Fruit fly (Drosophila melanogaster) whole organism, embryonic: ENCODE measurements around the gene Rnp4F.
A peak's percentile ranks its signal among the peaks of the same experiment; 100 is the strongest.

ENCODE experiments used
- Abd-B ChIP-seq: fragments of 200-800 bp; sonication (Bioruptor generic); optimal IDR thresholded peaks from 2 replicates; lab custom pipeline; 2018; ENCODE audit warnings: missing biosample characterization, mild to moderate bottlenecking, missing genetic modification characterization, moderate library complexity
- CG10462 ChIP-seq: fragments of 200-800 bp; sonication (Bioruptor generic); optimal IDR thresholded peaks from 2 replicates; lab custom pipeline; 2016; ENCODE audit warnings: missing biosample characterization, missing genetic modification characterization
- CG11695 ChIP-seq: fragments of 200-800 bp; sonication (Bioruptor generic); IDR thresholded peaks from 3 replicates; pipeline ENCODE4 v1.3.6; 2022; ENCODE audit warnings: missing biosample characterization, missing genetic modification characterization
- CG11696 ChIP-seq: fragments of 200-800 bp; sonication (Bioruptor generic); IDR thresholded peaks from 2 replicates; pipeline ENCODE4 v1.3.6; 2022; ENCODE audit warnings: missing biosample characterization, missing genetic modification characterization
- CG12219 ChIP-seq: fragments of 200-800 bp; sonication (Bioruptor generic); optimal IDR thresholded peaks from 3 replicates; lab custom pipeline; 2018; ENCODE audit warnings: missing biosample characterization, mild to moderate bottlenecking, missing genetic modification characterization
- CG12942 ChIP-seq: fragments of 200-800 bp; sonication (Bioruptor generic); optimal IDR thresholded peaks from 3 replicates; lab custom pipeline; 2016; ENCODE audit warnings: missing biosample characterization, missing genetic modification characterization
- CG13287 ChIP-seq: fragments of 200-800 bp; sonication (Bioruptor generic); IDR thresholded peaks from 2 replicates; pipeline ENCODE4 v1.3.6; 2022; ENCODE audit warnings: missing biosample characterization, missing genetic modification characterization; ENCODE audit not compliant: partially characterized antibody
- CG1529 ChIP-seq: fragments of 200-800 bp; sonication (Bioruptor generic); optimal IDR thresholded peaks from 3 replicates; lab custom pipeline; 2018; ENCODE audit warnings: missing biosample characterization, missing genetic modification characterization
- CG16815 ChIP-seq: fragments of 200-800 bp; sonication (Bioruptor generic); optimal IDR thresholded peaks from 3 replicates; lab custom pipeline; 2017; ENCODE audit warnings: missing biosample characterization, mild to moderate bottlenecking, missing genetic modification characterization
- CG18619 ChIP-seq: fragments of 200-800 bp; sonication (Bioruptor generic); optimal IDR thresholded peaks from 3 replicates; lab custom pipeline; 2017; ENCODE audit warnings: missing biosample characterization, mild to moderate bottlenecking, missing genetic modification characterization
- CG2875 ChIP-seq: fragments of 200-800 bp; sonication (Bioruptor generic); optimal IDR thresholded peaks from 2 replicates; lab custom pipeline; 2017; ENCODE audit warnings: missing biosample characterization, mild to moderate bottlenecking, missing genetic modification characterization, missing genetic modification reagents
- CG32532 ChIP-seq: fragments of 200-800 bp; sonication (Bioruptor generic); IDR thresholded peaks from 2 replicates; pipeline ENCODE4 v1.3.6; 2022; ENCODE audit warnings: missing biosample characterization, missing genetic modification characterization
- CG42726 ChIP-seq: fragments of 200-800 bp; sonication (Bioruptor generic); IDR thresholded peaks from 2 replicates; pipeline ENCODE4 v1.3.6; 2022; ENCODE audit warnings: missing biosample characterization, missing genetic modification characterization; ENCODE audit not compliant: partially characterized antibody
- CG5953 ChIP-seq: fragments of 200-800 bp; sonication (Bioruptor generic); IDR thresholded peaks from 2 replicates; pipeline ENCODE4 v1.3.6; 2022; ENCODE audit warnings: missing biosample characterization, missing genetic modification characterization
- CG6689 ChIP-seq: fragments of 200-800 bp; sonication (Bioruptor generic); IDR thresholded peaks from 2 replicates; pipeline ENCODE4 v1.3.6; 2022; ENCODE audit warnings: missing biosample characterization, missing genetic modification characterization
- CG8765 ChIP-seq: fragments of 200-800 bp; sonication (Bioruptor generic); IDR thresholded peaks from 2 replicates; pipeline ENCODE4 v1.3.6; 2022; ENCODE audit warnings: missing biosample characterization, missing genetic modification characterization
- CG9437 ChIP-seq: fragments of 200-800 bp; sonication (Bioruptor generic); optimal IDR thresholded peaks from 2 replicates; lab custom pipeline; 2018; ENCODE audit warnings: missing biosample characterization, mild to moderate bottlenecking, missing genetic modification characterization
- CG9876 ChIP-seq: fragments of 200-800 bp; sonication (Bioruptor generic); optimal IDR thresholded peaks from 2 replicates; lab custom pipeline; 2016; ENCODE audit warnings: missing biosample characterization, missing genetic modification characterization
- CG9932 ChIP-seq: fragments of 200-800 bp; sonication (Bioruptor generic); IDR thresholded peaks from 2 replicates; pipeline ENCODE4 v1.3.6; 2022; ENCODE audit warnings: missing biosample characterization, missing genetic modification characterization
- D19A ChIP-seq: fragments of 200-800 bp; optimal IDR thresholded peaks from 3 replicates; lab custom pipeline; 2019; ENCODE audit warnings: missing biosample characterization, mild to moderate bottlenecking, missing genetic modification characterization, moderate library complexity
- Dll ChIP-seq: fragments of 200-800 bp; sonication (Bioruptor generic); IDR thresholded peaks from 4 replicates; pipeline ENCODE4 v1.3.6; 2022; ENCODE audit warnings: missing biosample characterization, missing genetic modification characterization; ENCODE audit not compliant: partially characterized antibody
- Ets65A ChIP-seq: fragments of 200-800 bp; sonication (Bioruptor generic); peaks from one replicate; lab custom pipeline; 2016; ENCODE audit warnings: missing biosample characterization, missing genetic modification characterization
- HLH54F ChIP-seq: fragments of 200-800 bp; sonication (Bioruptor generic); optimal IDR thresholded peaks from 3 replicates; lab custom pipeline; 2016; ENCODE audit warnings: missing biosample characterization, missing genetic modification characterization
- HLHmδ ChIP-seq: fragments of 200-800 bp; sonication (Bioruptor generic); optimal IDR thresholded peaks from 2 replicates; lab custom pipeline; 2018; ENCODE audit warnings: missing biosample characterization, mild to moderate bottlenecking, missing genetic modification characterization, moderate library complexity
- Hr51 ChIP-seq, 2 experiments: fragments of 200-800 bp; sonication (Bioruptor generic); optimal IDR thresholded peaks; 2 replicates in 1 of 2; 3 replicates in 1 of 2; lab custom pipeline; 2016 to 2018; ENCODE audit warnings: missing biosample characterization in 2 of 2, missing genetic modification characterization in 2 of 2, mild to moderate bottlenecking in 1 of 2, moderate library complexity in 1 of 2
- Neu2 ChIP-seq: fragments of 200-800 bp; sonication (Bioruptor generic); optimal IDR thresholded peaks from 3 replicates; lab custom pipeline; 2016; ENCODE audit warnings: missing biosample characterization, missing genetic modification characterization, borderline replicate concordance
- Nf-YA ChIP-seq: fragments of 200-800 bp; sonication (Bioruptor generic); IDR thresholded peaks from 2 replicates; pipeline ENCODE4 v1.3.6; 2022; ENCODE audit warnings: missing biosample characterization, missing genetic modification characterization
- Rfx ChIP-seq: fragments of 200-800 bp; sonication (Bioruptor generic); IDR thresholded peaks from 2 replicates; pipeline ENCODE4 v1.3.6; 2022; ENCODE audit warnings: missing biosample characterization, missing genetic modification characterization
- Scr ChIP-seq: fragments of 200-800 bp; sonication (Bioruptor generic); IDR thresholded peaks from 2 replicates; pipeline ENCODE4 v1.3.6; 2022; ENCODE audit warnings: missing biosample characterization, missing genetic modification characterization; ENCODE audit not compliant: partially characterized antibody
- ab ChIP-seq: fragments of 200-800 bp; sonication (Bioruptor generic); optimal IDR thresholded peaks from 2 replicates; lab custom pipeline; 2016; ENCODE audit warnings: missing biosample characterization, missing genetic modification characterization
- ara ChIP-seq: fragments of 200-800 bp; sonication (Bioruptor generic); IDR thresholded peaks from 2 replicates; pipeline ENCODE4 v1.3.6; 2022; ENCODE audit warnings: missing biosample characterization, missing genetic modification characterization
- bab2 ChIP-seq: fragments of 200-800 bp; sonication (Bioruptor generic); optimal IDR thresholded peaks from 2 replicates; lab custom pipeline; 2016; ENCODE audit warnings: missing biosample characterization, missing genetic modification characterization
- bcd ChIP-seq: fragments of 200-800 bp; sonication (Bioruptor generic); optimal IDR thresholded peaks from 2 replicates; lab custom pipeline; 2017; ENCODE audit warnings: missing biosample characterization, mild to moderate bottlenecking, missing genetic modification characterization
- bigmax ChIP-seq: fragments of 200-800 bp; sonication (Bioruptor generic); optimal IDR thresholded peaks from 2 replicates; lab custom pipeline; 2018; ENCODE audit warnings: missing biosample characterization, mild to moderate bottlenecking, missing genetic modification characterization
- br ChIP-seq: fragments of >200 bp; optimal IDR thresholded peaks from 2 replicates; lab custom pipeline; 2017
- cad ChIP-seq: fragments of >200 bp; optimal IDR thresholded peaks from 2 replicates; lab custom pipeline; 2017; ENCODE audit warnings: missing biosample characterization, missing genetic modification characterization
- caup ChIP-seq: fragments of 200-800 bp; sonication (Bioruptor generic); optimal IDR thresholded peaks from 3 replicates; lab custom pipeline; 2017; ENCODE audit warnings: missing biosample characterization, mild to moderate bottlenecking, missing genetic modification characterization, moderate library complexity; ENCODE audit not compliant: severe bottlenecking
- fd102C ChIP-seq: fragments of 200-800 bp; sonication (Bioruptor generic); optimal IDR thresholded peaks from 2 replicates; lab custom pipeline; 2018; ENCODE audit warnings: missing biosample characterization, mild to moderate bottlenecking, missing genetic modification characterization, moderate library complexity
- fd3F ChIP-seq: fragments of 200-800 bp; sonication (Bioruptor generic); optimal IDR thresholded peaks from 2 replicates; lab custom pipeline; 2018; ENCODE audit warnings: missing biosample characterization, mild to moderate bottlenecking, missing genetic modification characterization, moderate library complexity
- fd64A ChIP-seq: fragments of 200-800 bp; sonication (Bioruptor generic); optimal IDR thresholded peaks from 3 replicates; lab custom pipeline; 2018; ENCODE audit warnings: missing biosample characterization, mild to moderate bottlenecking, missing genetic modification characterization
- fd96Cb ChIP-seq: fragments of 200-800 bp; sonication (Bioruptor generic); optimal IDR thresholded peaks from 2 replicates; lab custom pipeline; 2018; ENCODE audit warnings: missing biosample characterization, mild to moderate bottlenecking, missing genetic modification characterization, moderate library complexity
- her ChIP-seq: fragments of 200-800 bp; sonication (Bioruptor generic); optimal IDR thresholded peaks from 2 replicates; lab custom pipeline; 2016; ENCODE audit warnings: missing biosample characterization, missing genetic modification characterization
- lbe ChIP-seq: fragments of 200-800 bp; sonication (Bioruptor generic); optimal IDR thresholded peaks from 2 replicates; lab custom pipeline; 2016; ENCODE audit warnings: missing biosample characterization, mild to moderate bottlenecking, missing genetic modification characterization
- pita ChIP-seq: fragments of 200-800 bp; sonication (Bioruptor generic); optimal IDR thresholded peaks from 2 replicates; lab custom pipeline; 2017; ENCODE audit warnings: missing biosample characterization, mild to moderate bottlenecking, missing genetic modification characterization
- salm ChIP-seq: fragments of 200-800 bp; sonication (Bioruptor generic); optimal IDR thresholded peaks from 2 replicates; lab custom pipeline; 2018; ENCODE audit warnings: missing biosample characterization, mild to moderate bottlenecking, missing genetic modification characterization
- sim ChIP-seq: fragments of 200-800 bp; sonication (Bioruptor generic); IDR thresholded peaks from 2 replicates; pipeline ENCODE4 v1.3.6; 2022; ENCODE audit warnings: missing biosample characterization, missing genetic modification characterization
- sisA ChIP-seq: fragments of 200-800 bp; sonication (Bioruptor generic); IDR thresholded peaks from 2 replicates; pipeline ENCODE4 v1.3.6; 2022; ENCODE audit warnings: missing biosample characterization, missing genetic modification characterization
- sug ChIP-seq: fragments of 200-800 bp; optimal IDR thresholded peaks from 2 replicates; lab custom pipeline; 2019; ENCODE audit warnings: missing biosample characterization, mild to moderate bottlenecking, missing genetic modification characterization, moderate library complexity
- tup ChIP-seq: fragments of 200-800 bp; sonication (Bioruptor generic); optimal IDR thresholded peaks from 2 replicates; lab custom pipeline; 2016; ENCODE audit warnings: missing biosample characterization, mild to moderate bottlenecking, missing genetic modification characterization, moderate library complexity
- tx ChIP-seq: fragments of 200-800 bp; sonication (Bioruptor generic); optimal IDR thresholded peaks from 2 replicates; lab custom pipeline; 2016; ENCODE audit warnings: missing biosample characterization, missing genetic modification characterization
- vfl ChIP-seq: fragments of 200-800 bp; sonication (Bioruptor generic); optimal IDR thresholded peaks from 2 replicates; lab custom pipeline; 2016; ENCODE audit warnings: missing biosample characterization, missing genetic modification characterization
- z ChIP-seq: fragments of 200-800 bp; sonication (Bioruptor generic); IDR thresholded peaks from 3 replicates; pipeline ENCODE4 v1.3.6; 2022; ENCODE audit warnings: missing biosample characterization, missing genetic modification characterization

Rnp4F gene

dm6 chrX:5285835-5286234, 36.7 kb downstream of the Rnp4F start (continued):
- TF ChIP-seq fd96Cb (peak; percentile 64), tup (GFP tag; lab: Kevin White, UChicago) (no peak), CG32532 (GFP tag; lab: Robert Waterston, UW) (0 out of 2 replicates have a peak, but pooled peaks have one; percentile 15), fd102C (no peak), sug (peak; percentile 29), Ets65A (GFP tag; lab: Kevin White, UChicago) (no peak), Dll (GFP tag; lab: Robert Waterston, UW) (no peak), cad (GFP tag; lab: Kevin White, UChicago) (no peak), HLH54F (GFP tag; lab: Kevin White, UChicago) (peak; percentile 51), CG12219 (GFP tag; lab: Kevin White, UChicago) (peak; percentile 9), CG11696 (no peak), br (no peak), Nf-YA (GFP tag; lab: Robert Waterston, UW) (no peak), tx (GFP tag; lab: Kevin White, UChicago) (peak; percentile 9), ara (GFP tag; lab: Robert Waterston, UW) (no peak), sim (GFP tag; lab: Robert Waterston, UW) (no peak), CG12942 (no peak), lbe (GFP tag; lab: Kevin White, UChicago) (no peak), fd64A (no peak), CG42726 (GFP tag; lab: Robert Waterston, UW) (no peak), Scr (GFP tag; lab: Robert Waterston, UW) (no peak), CG8765 (GFP tag; lab: Robert Waterston, UW) (no peak), bigmax (no peak), Abd-B (GFP tag; lab: Kevin White, UChicago) (no peak), CG5953 (GFP tag; lab: Robert Waterston, UW) (no peak), Rfx (peak; percentile 64), her (peak; percentile 9), CG6689 (0 out of 2 replicates have a peak, but pooled peaks have one; percentile 15), caup (GFP tag; lab: Kevin White, UChicago) (peak; percentile 59), CG9932 (GFP tag; lab: Robert Waterston, UW) (peak; percentile 35), CG16815 (GFP tag; lab: Kevin White, UChicago) (no peak), sisA (GFP tag; lab: Robert Waterston, UW) (peak; percentile 54), D19A (tag; lab: Kevin White, UChicago) (peak; percentile 69), CG9876 (GFP tag; lab: Kevin White, UChicago) (no peak), z (GFP tag; lab: Robert Waterston, UW) (no peak), HLHmδ (GFP tag; lab: Kevin White, UChicago) (no peak), pita (GFP tag; lab: Kevin White, UChicago) (no peak), Hr51 (GFP tag; optimal IDR thresholded peaks at IDR 0.05; lab: Kevin White, UChicago) (peak in 1 of 2 experiments; percentile 49), Neu2 (GFP tag; lab: Kevin White, UChicago) (peak; percentile 42), ab (GFP tag; lab: Kevin White, UChicago) (no peak), CG1529 (no peak), bcd (peak; percentile 27), vfl (GFP tag; lab: Kevin White, UChicago) (no peak), bab2 (GFP tag; lab: Kevin White, UChicago) (no peak), CG9437 (GFP tag; lab: Kevin White, UChicago) (no peak), CG13287 (GFP tag; lab: Robert Waterston, UW) (no peak), CG18619 (no peak), CG2875 (GFP tag; lab: Kevin White, UChicago) (no peak), CG11695 (GFP tag; lab: Robert Waterston, UW) (no peak), CG10462 (GFP tag; lab: Kevin White, UChicago) (no peak), salm (tag; lab: Kevin White, UChicago) (no peak), fd3F (GFP tag; lab: Kevin White, UChicago) (peak; percentile 17)
